Fruit fly (Drosophila melanogaster) Kc167 (cell line): Measurements from ENCODE around the gene CG33773.

Experiments
- Myc ChIP-seq: fragments of >200 bp; optimal IDR thresholded peaks from 2 replicates; lab custom pipeline; 2017; ENCODE audit warnings: missing external identifiers
- Sin3A ChIP-seq: fragments of >200 bp; optimal IDR thresholded peaks from 2 replicates; lab custom pipeline; 2018; ENCODE audit warnings: missing external identifiers
- insv ChIP-seq: fragments of >200 bp; optimal IDR thresholded peaks from 3 replicates; lab custom pipeline; 2018; ENCODE audit warnings: missing external identifiers
- psq ChIP-seq: fragments of >200 bp; optimal IDR thresholded peaks from 2 replicates; lab custom pipeline; 2017; ENCODE audit warnings: missing external identifiers

DNA sequence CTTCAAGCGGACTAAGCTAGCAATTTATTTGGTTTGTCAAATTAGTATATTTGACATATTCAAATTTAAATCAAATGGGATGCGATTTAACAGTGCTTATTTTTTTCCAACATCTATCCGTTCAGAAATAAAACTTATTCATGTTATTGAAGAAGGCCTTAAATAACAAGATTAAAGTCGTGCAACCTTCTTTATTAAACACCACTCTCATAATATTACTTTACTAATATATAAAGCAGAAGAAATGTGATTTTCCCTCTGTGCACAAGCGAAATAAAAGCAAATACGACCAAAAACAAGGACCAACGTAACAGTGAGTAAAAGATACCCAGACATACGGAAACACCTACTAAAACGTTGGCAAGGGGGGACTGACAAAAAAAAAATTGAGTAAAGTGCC, 28.5 kb upstream of the CG33773 start:
- TF ChIP-seq psq (lab: Kevin White, UChicago) (no peak), insv (lab: Kevin White, UChicago) (no peak), Myc (lab: Kevin White, UChicago) (no peak), Sin3A (no peak)
